Worm (Caenorhabditis elegans) whole organism, dauer: ENCODE results near the gene srx-17.

ENCODE experiments used
- unc-62 ChIP-seq: sonication (generic microtip); optimal IDR thresholded peaks from 2 replicates; lab custom pipeline; 2017; ENCODE audit warnings: missing biosample characterization, missing genetic modification reagents, missing genetic modification characterization

Gene srx-17

DNA sequence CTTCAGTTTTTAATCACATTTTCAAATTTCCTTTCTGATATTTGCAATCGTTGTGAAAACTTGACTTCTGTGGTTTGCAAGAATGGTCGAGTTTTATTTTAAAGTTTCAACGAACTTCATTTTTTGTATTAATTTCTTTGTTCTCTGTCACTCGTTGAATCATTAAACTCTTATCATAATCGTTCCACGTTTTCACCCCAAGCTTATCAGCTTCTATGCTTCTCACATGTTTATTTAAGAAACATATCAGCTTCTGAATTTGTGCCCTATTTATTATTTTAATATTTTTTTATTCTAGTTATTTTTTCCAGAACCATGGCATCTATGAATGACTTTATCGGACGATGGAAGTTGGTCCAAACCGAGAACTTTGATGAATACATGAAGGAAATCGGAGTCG, 38.2 kb downstream of the srx-17 start, which contains the start of gene lbp-7:
Gene lbp-7 (plus strand): TSS at position 312 of the 400 bp plus-strand sequence.
- TF ChIP-seq unc-62 (GFP tag; lab: Kevin White, UChicago): no peak

DNA sequence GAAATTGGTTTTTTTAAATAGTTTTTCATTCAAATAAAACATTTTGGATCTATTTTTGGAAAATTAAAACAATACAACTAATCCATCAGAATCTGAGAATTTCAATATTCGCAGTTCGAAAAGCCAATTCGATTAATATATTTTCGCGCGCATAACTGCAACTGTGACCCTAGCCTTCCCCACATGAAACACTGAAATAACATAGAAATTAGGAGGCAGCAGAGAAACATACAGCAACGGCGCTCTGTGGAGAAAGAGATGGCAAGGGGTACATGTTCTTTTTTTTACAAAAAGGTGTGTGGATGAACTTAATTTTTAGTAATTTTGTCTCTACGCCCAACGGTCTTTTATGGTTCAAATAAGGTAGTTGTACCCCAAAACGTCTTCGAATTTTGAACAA, 39.2 kb downstream of the srx-17 start:
- TF ChIP-seq unc-62 (GFP tag; lab: Kevin White, UChicago): no peak

DNA sequence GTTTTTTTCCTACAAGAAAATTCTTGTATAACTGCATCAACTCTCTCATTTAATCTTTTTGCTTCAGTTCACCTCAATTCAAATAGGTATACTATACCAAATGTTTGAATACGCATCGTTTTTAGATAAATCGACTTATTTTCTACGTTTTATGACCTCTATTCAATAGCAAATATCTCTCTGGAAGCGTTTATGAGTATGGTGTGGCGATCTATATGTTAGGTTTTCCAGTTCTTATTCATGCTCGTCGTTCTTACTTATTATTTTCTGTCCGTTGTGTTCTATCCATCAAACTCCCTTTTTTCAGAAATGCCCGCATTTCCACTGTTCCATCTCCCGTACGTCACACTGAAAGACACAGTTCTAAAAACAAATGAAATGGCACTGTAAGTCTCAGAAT, 39.6 kb downstream of the srx-17 start, which contains the start of gene T22G5.3:
Gene T22G5.3 (plus strand): TSS at position 301 of the 400 bp plus-strand sequence.
- no peak for TF ChIP-seq unc-62 (GFP tag; lab: Kevin White, UChicago)

DNA sequence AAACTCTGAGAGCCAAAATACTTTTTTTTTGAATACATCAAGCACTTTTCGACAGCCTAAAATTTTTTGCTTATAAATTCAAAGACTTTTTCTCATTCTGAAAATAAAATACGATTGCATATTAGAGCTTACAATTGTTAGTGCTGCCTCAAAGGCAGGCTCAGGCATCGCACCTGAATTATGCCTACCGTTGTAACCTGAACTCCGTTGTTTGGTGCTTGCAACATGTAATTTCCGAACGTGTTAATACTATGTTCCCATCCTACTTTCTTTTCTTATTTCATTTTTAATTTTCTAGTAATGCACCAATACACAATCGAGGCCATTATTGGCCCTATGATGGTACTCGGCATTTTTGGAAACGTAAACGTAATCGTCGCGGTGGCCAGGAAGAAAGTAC, 46.3 kb downstream of the srx-17 start, which contains the start of gene srsx-19:
Gene srsx-19 (plus strand): TSS at position 301 of the 400 bp plus-strand sequence.
- no peak for TF ChIP-seq unc-62 (GFP tag; lab: Kevin White, UChicago)

DNA sequence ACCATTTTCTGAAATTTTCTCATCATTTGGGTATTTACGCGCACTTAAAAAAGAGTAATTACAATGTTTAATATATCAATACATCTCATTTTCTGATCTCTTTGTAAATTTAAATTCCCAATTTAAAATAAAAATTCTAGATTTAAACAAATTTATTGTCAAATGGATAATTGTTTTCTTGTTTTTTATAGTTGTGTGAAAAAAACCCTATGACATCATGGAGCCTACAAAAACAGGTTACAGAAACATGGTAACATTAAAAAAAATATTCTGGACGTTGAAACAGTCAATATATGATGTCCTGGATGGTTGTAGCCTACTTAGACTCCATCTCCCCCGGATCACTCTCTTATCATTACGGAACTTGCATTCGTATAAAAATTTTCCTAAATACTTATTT, 48.5 kb downstream of the srx-17 start, which contains the start of gene spp-12:
Gene spp-12 (plus strand): TSS at position 301 of the 400 bp plus-strand sequence.
- TF ChIP-seq unc-62 (GFP tag; lab: Kevin White, UChicago): no peak

ce11 chrV:13890473-13890872, 49.5 kb downstream of the srx-17 start, which contains the start of gene lbp-8:
Gene lbp-8 (plus strand): TSS chrV:13890773.
- TF ChIP-seq unc-62 (GFP tag; lab: Kevin White, UChicago): no peak

DNA sequence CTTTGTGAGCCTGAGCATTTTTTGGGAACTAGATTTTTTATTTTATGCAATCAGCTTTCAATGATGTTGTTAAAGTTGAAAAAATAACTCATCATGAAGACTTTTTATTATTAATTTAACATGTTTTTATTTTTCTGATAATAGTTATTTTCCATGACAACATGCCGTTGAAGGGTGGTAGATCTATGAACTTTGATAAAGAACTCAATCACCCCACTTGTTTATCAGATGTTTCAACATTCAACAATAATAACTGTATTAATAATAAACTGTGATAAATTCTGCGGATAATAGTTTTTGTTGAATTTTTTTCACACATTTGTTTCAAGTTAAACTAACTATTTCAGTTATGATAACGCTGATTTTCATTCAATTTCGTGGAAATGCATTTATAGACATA, 50.5 kb downstream of the srx-17 start:
- TF ChIP-seq unc-62 (GFP tag; lab: Kevin White, UChicago): no peak
